Fruit fly (Drosophila melanogaster) whole organism, embryonic: ENCODE measurements around the gene fit.

Experiments used
- Aef1 ChIP-seq: fragments of 200-800 bp; sonication (Bioruptor generic); IDR thresholded peaks from 3 replicates; pipeline ENCODE4 v1.3.6; 2022; ENCODE audit warnings: missing biosample characterization, missing genetic modification characterization
- CG10462 ChIP-seq: fragments of 200-800 bp; sonication (Bioruptor generic); optimal IDR thresholded peaks from 2 replicates; lab custom pipeline; 2016; ENCODE audit warnings: missing biosample characterization, missing genetic modification characterization
- CG11247 ChIP-seq: fragments of 200-800 bp; sonication (Bioruptor generic); IDR thresholded peaks from 2 replicates; pipeline ENCODE4 v1.3.6; 2022; ENCODE audit warnings: missing biosample characterization, missing genetic modification characterization
- CG17186 ChIP-seq: fragments of 200-800 bp; sonication (Bioruptor generic); optimal IDR thresholded peaks from 3 replicates; lab custom pipeline; 2017; ENCODE audit warnings: missing biosample characterization, missing genetic modification reagents, missing genetic modification characterization
- CG17385 ChIP-seq: fragments of 200-800 bp; sonication (Bioruptor generic); optimal IDR thresholded peaks from 3 replicates; lab custom pipeline; 2018; ENCODE audit warnings: missing biosample characterization, mild to moderate bottlenecking, missing genetic modification characterization
- CG2116 ChIP-seq: fragments of 200-800 bp; sonication (Bioruptor generic); optimal IDR thresholded peaks from 3 replicates; lab custom pipeline; 2018; ENCODE audit warnings: missing biosample characterization, mild to moderate bottlenecking, missing genetic modification characterization
- CG3281 ChIP-seq: fragments of 200-800 bp; sonication (Bioruptor generic); optimal IDR thresholded peaks from 3 replicates; lab custom pipeline; 2017; ENCODE audit warnings: missing biosample characterization, mild to moderate bottlenecking, missing genetic modification characterization
- CG34224 ChIP-seq: fragments of 200-800 bp; sonication (Bioruptor generic); IDR thresholded peaks from 3 replicates; pipeline ENCODE4 v1.3.6; 2022; ENCODE audit warnings: missing biosample characterization, missing genetic modification characterization; ENCODE audit not compliant: partially characterized antibody
- CG4328 ChIP-seq: fragments of 200-800 bp; sonication (Bioruptor generic); optimal IDR thresholded peaks from 3 replicates; lab custom pipeline; 2017; ENCODE audit warnings: missing biosample characterization, missing genetic modification reagents, missing genetic modification characterization
- CG8290 ChIP-seq, 3 experiments: fragments of 200-800 bp; sonication (Bioruptor generic); optimal IDR thresholded peaks; 2 replicates each; lab custom pipeline; 2016 to 2019; ENCODE audit warnings: missing biosample characterization in 3 of 3, missing genetic modification characterization in 3 of 3, mild to moderate bottlenecking in 2 of 3, moderate library complexity in 1 of 3
- CG8388 ChIP-seq: fragments of 200-800 bp; sonication (Bioruptor generic); optimal IDR thresholded peaks from 2 replicates; lab custom pipeline; 2019; ENCODE audit warnings: missing biosample characterization, mild to moderate bottlenecking, missing genetic modification characterization, moderate library complexity
- CrebB ChIP-seq: fragments of 200-800 bp; sonication (Bioruptor generic); optimal IDR thresholded peaks from 3 replicates; lab custom pipeline; 2018; ENCODE audit warnings: missing biosample characterization, mild to moderate bottlenecking, missing genetic modification characterization
- D19A ChIP-seq: fragments of 200-800 bp; optimal IDR thresholded peaks from 3 replicates; lab custom pipeline; 2019; ENCODE audit warnings: missing biosample characterization, mild to moderate bottlenecking, missing genetic modification characterization, moderate library complexity
- ERR ChIP-seq: fragments of 200-800 bp; sonication (Bioruptor generic); optimal IDR thresholded peaks from 2 replicates; lab custom pipeline; 2016; ENCODE audit warnings: missing biosample characterization, missing genetic modification characterization
- Hey ChIP-seq: fragments of 200-800 bp; sonication (Bioruptor generic); optimal IDR thresholded peaks from 3 replicates; lab custom pipeline; 2018; ENCODE audit warnings: missing biosample characterization, mild to moderate bottlenecking, missing genetic modification characterization
- Mad ChIP-seq: fragments of 200-800 bp; sonication (Bioruptor generic); optimal IDR thresholded peaks from 2 replicates; lab custom pipeline; 2016; ENCODE audit warnings: missing biosample characterization, missing genetic modification characterization
- Mes4 ChIP-seq: fragments of 200-800 bp; sonication (Bioruptor generic); optimal IDR thresholded peaks from 2 replicates; lab custom pipeline; 2016; ENCODE audit warnings: missing biosample characterization, missing genetic modification characterization
- Mrtf ChIP-seq: fragments of 200-800 bp; sonication (Bioruptor generic); IDR thresholded peaks from 3 replicates; pipeline ENCODE4 v1.3.6; 2022; ENCODE audit warnings: missing biosample characterization, missing genetic modification characterization
- Myb ChIP-seq: fragments of 200-800 bp; sonication (Bioruptor generic); optimal IDR thresholded peaks from 2 replicates; lab custom pipeline; 2016; ENCODE audit warnings: missing biosample characterization, missing genetic modification characterization
- Oli ChIP-seq: fragments of 200-800 bp; sonication (Bioruptor generic); optimal IDR thresholded peaks from 2 replicates; lab custom pipeline; 2018; ENCODE audit warnings: missing biosample characterization, mild to moderate bottlenecking, missing genetic modification characterization, moderate library complexity
- Pdp1 ChIP-seq, 2 experiments: fragments of 200-800 bp; sonication (Bioruptor generic); optimal IDR thresholded peaks; 3 replicates each; lab custom pipeline; 2016; ENCODE audit warnings: missing biosample characterization in 2 of 2, missing genetic modification characterization in 2 of 2, mild to moderate bottlenecking in 1 of 2, moderate library complexity in 1 of 2
- Sox100B ChIP-seq: fragments of 200-800 bp; sonication (Bioruptor generic); optimal IDR thresholded peaks from 3 replicates; lab custom pipeline; 2018; ENCODE audit warnings: missing biosample characterization, mild to moderate bottlenecking, missing genetic modification characterization
- al ChIP-seq: fragments of 200-800 bp; sonication (Bioruptor generic); IDR thresholded peaks from 2 replicates; pipeline ENCODE4 v1.3.6; 2022; ENCODE audit warnings: missing biosample characterization, missing genetic modification characterization
- ash1 ChIP-seq: fragments of 200-800 bp; sonication (Bioruptor generic); optimal IDR thresholded peaks from 2 replicates; lab custom pipeline; 2018; ENCODE audit warnings: missing biosample characterization, mild to moderate bottlenecking, missing genetic modification characterization
- az2 ChIP-seq: fragments of 200-800 bp; sonication (Bioruptor generic); optimal IDR thresholded peaks from 3 replicates; lab custom pipeline; 2016; ENCODE audit warnings: missing biosample characterization, missing genetic modification characterization
- cg ChIP-seq: fragments of 200-800 bp; sonication (Bioruptor generic); optimal IDR thresholded peaks from 3 replicates; lab custom pipeline; 2019; ENCODE audit warnings: missing biosample characterization, mild to moderate bottlenecking, missing genetic modification characterization, moderate library complexity
- chinmo ChIP-seq: fragments of 200-800 bp; sonication (Bioruptor generic); IDR thresholded peaks from 4 replicates; pipeline ENCODE4 v1.3.6; 2022; ENCODE audit warnings: missing biosample characterization, missing genetic modification characterization; ENCODE audit not compliant: partially characterized antibody
- chm ChIP-seq: fragments of 200-800 bp; sonication (Bioruptor generic); IDR thresholded peaks from 2 replicates; pipeline ENCODE4 v1.3.6; 2022; ENCODE audit warnings: missing biosample characterization, missing genetic modification characterization
- da ChIP-seq: fragments of 200-800 bp; sonication (Bioruptor generic); optimal IDR thresholded peaks from 2 replicates; lab custom pipeline; 2016; ENCODE audit warnings: missing biosample characterization, missing genetic modification characterization
- dm ChIP-seq: fragments of 200-800 bp; sonication (Bioruptor generic); optimal IDR thresholded peaks from 3 replicates; lab custom pipeline; 2016; ENCODE audit warnings: missing biosample characterization, missing genetic modification characterization
- eve ChIP-seq, 2 experiments: fragments of >200 bp; optimal IDR thresholded peaks; 2 replicates each; lab custom pipeline; 2017; ENCODE audit warnings: missing biosample characterization in 2 of 2, missing genetic modification characterization in 2 of 2
- ewg ChIP-seq: fragments of 200-800 bp; sonication (Bioruptor generic); optimal IDR thresholded peaks from 3 replicates; lab custom pipeline; 2017; ENCODE audit warnings: mild to moderate bottlenecking, missing biosample characterization, missing genetic modification reagents, missing genetic modification characterization
- exex ChIP-seq: fragments of 200-800 bp; sonication (Bioruptor generic); optimal IDR thresholded peaks from 4 replicates; lab custom pipeline; 2018; ENCODE audit warnings: missing biosample characterization, mild to moderate bottlenecking, missing genetic modification characterization, moderate library complexity
- fu2 ChIP-seq: fragments of 200-800 bp; sonication (Bioruptor generic); optimal IDR thresholded peaks from 2 replicates; lab custom pipeline; 2016; ENCODE audit warnings: missing biosample characterization, missing genetic modification characterization
- her ChIP-seq: fragments of 200-800 bp; sonication (Bioruptor generic); optimal IDR thresholded peaks from 2 replicates; lab custom pipeline; 2016; ENCODE audit warnings: missing biosample characterization, missing genetic modification characterization
- ken ChIP-seq: fragments of 200-800 bp; sonication (Bioruptor generic); IDR thresholded peaks from 3 replicates; pipeline ENCODE4 v1.3.6; 2022; ENCODE audit warnings: missing biosample characterization, missing genetic modification characterization
- klu ChIP-seq: fragments of 200-800 bp; sonication (Bioruptor generic); IDR thresholded peaks from 2 replicates; pipeline ENCODE4 v1.3.6; 2022; ENCODE audit warnings: missing biosample characterization, missing genetic modification characterization
- knrl ChIP-seq: fragments of 200-800 bp; sonication (Bioruptor generic); IDR thresholded peaks from 3 replicates; pipeline ENCODE4 v1.3.6; 2022; ENCODE audit warnings: missing biosample characterization, missing genetic modification characterization; ENCODE audit not compliant: partially characterized antibody
- org-1 ChIP-seq: fragments of 200-800 bp; sonication (Bioruptor generic); optimal IDR thresholded peaks from 2 replicates; lab custom pipeline; 2017; ENCODE audit warnings: missing biosample characterization, missing genetic modification characterization
- pho ChIP-seq: fragments of 200-800 bp; sonication (Bioruptor generic); optimal IDR thresholded peaks from 2 replicates; lab custom pipeline; 2016; ENCODE audit warnings: missing biosample characterization, missing genetic modification characterization
- sim ChIP-seq: fragments of 200-800 bp; sonication (Bioruptor generic); IDR thresholded peaks from 2 replicates; pipeline ENCODE4 v1.3.6; 2022; ENCODE audit warnings: missing biosample characterization, missing genetic modification characterization
- slp2 ChIP-seq: fragments of 200-800 bp; sonication (Bioruptor generic); optimal IDR thresholded peaks from 2 replicates; lab custom pipeline; 2016; ENCODE audit warnings: missing biosample characterization, missing genetic modification characterization
- sna ChIP-seq: fragments of 200-800 bp; sonication (Bioruptor generic); IDR thresholded peaks from 2 replicates; pipeline ENCODE4 v1.3.6; 2022; ENCODE audit warnings: missing biosample characterization, missing genetic modification characterization; ENCODE audit not compliant: partially characterized antibody
- sqz ChIP-seq: fragments of 200-800 bp; sonication (Bioruptor generic); optimal IDR thresholded peaks from 3 replicates; lab custom pipeline; 2018; ENCODE audit warnings: missing biosample characterization, mild to moderate bottlenecking, missing genetic modification characterization
- stwl ChIP-seq: fragments of 200-800 bp; sonication (Bioruptor generic); optimal IDR thresholded peaks from 3 replicates; lab custom pipeline; 2018; ENCODE audit warnings: missing biosample characterization, mild to moderate bottlenecking, missing genetic modification characterization, moderate library complexity
- z ChIP-seq: fragments of 200-800 bp; sonication (Bioruptor generic); IDR thresholded peaks from 3 replicates; pipeline ENCODE4 v1.3.6; 2022; ENCODE audit warnings: missing biosample characterization, missing genetic modification characterization
- zf30C ChIP-seq: fragments of 200-800 bp; sonication (Bioruptor generic); optimal IDR thresholded peaks from 3 replicates; lab custom pipeline; 2018; ENCODE audit warnings: missing biosample characterization, mild to moderate bottlenecking, missing genetic modification characterization

fit gene

DNA sequence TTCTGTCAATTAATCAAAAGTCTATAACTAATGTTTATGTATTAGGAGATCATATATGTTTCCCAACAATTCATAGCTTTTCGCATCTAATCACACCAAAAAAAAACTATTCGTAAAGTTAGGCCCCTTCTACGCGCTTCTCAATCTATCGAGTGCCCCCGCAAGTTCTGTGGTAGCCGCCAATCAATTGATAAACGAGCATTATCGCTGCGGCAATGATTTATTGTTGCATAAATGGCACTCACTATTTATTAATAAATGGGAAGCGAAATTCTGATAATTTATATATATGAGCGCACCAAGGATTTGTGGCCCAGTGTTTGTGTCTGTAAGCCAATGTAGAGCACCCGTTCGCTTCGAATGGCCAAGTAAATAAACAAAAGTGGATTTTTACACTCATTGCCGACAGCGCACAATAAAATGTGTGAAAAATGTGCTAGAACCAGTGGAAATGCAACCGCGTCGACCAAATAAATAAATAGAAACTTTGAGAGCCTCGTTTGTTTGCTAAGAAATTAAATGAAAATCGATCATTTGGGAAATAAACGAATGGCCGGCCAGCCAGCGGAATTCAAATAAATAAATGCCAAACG, 12.8 kb downstream of the fit start (continued):
- TF ChIP-seq knrl (GFP tag; lab: Robert Waterston, UW) = no peak
- TF ChIP-seq chinmo = 0 out of 4 replicates have a peak, but pooled peaks have one; percentile 31
- no peak for TF ChIP-seq pho (GFP tag; lab: Kevin White, UChicago)
- TF ChIP-seq chm (GFP tag; lab: Robert Waterston, UW) = no peak
- no peak for TF ChIP-seq Mrtf (GFP tag; lab: Robert Waterston, UW)
- TF ChIP-seq Myb (GFP tag; lab: Kevin White, UChicago) = no peak
- TF ChIP-seq slp2 (GFP tag; lab: Kevin White, UChicago) = no peak
- TF ChIP-seq org-1 = no peak
- peak; percentile 9 for TF ChIP-seq CG17385 (GFP tag; lab: Kevin White, UChicago)
- peak in 1 of 2 experiments; percentile 76 for TF ChIP-seq Pdp1 (GFP tag; optimal IDR thresholded peaks at IDR 0.05; lab: Kevin White, UChicago)
- TF ChIP-seq fu2 (GFP tag; lab: Kevin White, UChicago) = no peak

- TF ChIP-seq z (GFP tag; lab: Robert Waterston, UW) (peak; percentile 72; the same call in 2 of the 3 replicates), ash1 (peak; percentile 88), sna (GFP tag; lab: Robert Waterston, UW) (no peak), CrebB (peak; percentile 97), Oli (tag; lab: Kevin White, UChicago) (peak; percentile 96), exex (tag; lab: Kevin White, UChicago) (peak; percentile 85), al (peak; percentile 96), D19A (tag; lab: Kevin White, UChicago) (peak; percentile 94), CG4328 (GFP tag; lab: Kevin White, UChicago) (peak; percentile 95), stwl (tag; lab: Kevin White, UChicago) (peak; percentile 43), ken (GFP tag; lab: Robert Waterston, UW) (peak; percentile 95), zf30C (peak; percentile 93), Hey (tag; lab: Kevin White, UChicago) (peak; percentile 89), ewg (GFP tag; lab: Kevin White, UChicago) (peak; percentile 90), ERR (GFP tag; lab: Kevin White, UChicago) (peak; percentile 97), az2 (GFP tag; lab: Kevin White, UChicago) (peak; percentile 97), dm (GFP tag; lab: Kevin White, UChicago) (peak; percentile 91), cg (GFP tag; lab: Kevin White, UChicago) (no peak), CG3281 (GFP tag; lab: Kevin White, UChicago) (peak; percentile 98), CG10462 (GFP tag; lab: Kevin White, UChicago) (peak; percentile 94), her (GFP tag; lab: Kevin White, UChicago) (peak; percentile 96), CG34224 (GFP tag; lab: Robert Waterston, UW) (no peak), Aef1 (GFP tag; lab: Robert Waterston, UW) (peak; percentile 97), CG17186 (GFP tag; lab: Kevin White, UChicago) (peak; percentile 75), eve (GFP tag; optimal IDR thresholded peaks at IDR 0.05; lab: Kevin White, UChicago) (peak; percentile 73 to 97), sqz (GFP tag; lab: Kevin White, UChicago) (peak; percentile 92), CG8290 (GFP tag; optimal IDR thresholded peaks at IDR 0.05; lab: Kevin White, UChicago) (peak; percentile 93), CG8290 (tag; optimal IDR thresholded peaks at IDR 0.05; lab: Kevin White, UChicago) (peak; percentile 71 to 99), CG2116 (GFP tag; lab: Kevin White, UChicago) (peak; percentile 75), Sox100B (GFP tag; lab: Kevin White, UChicago) (peak; percentile 93), Mad (peak; percentile 94), Mes4 (GFP tag; lab: Kevin White, UChicago) (peak; percentile 94), CG8388 (GFP tag; lab: Kevin White, UChicago) (peak; percentile 93), CG11247 (GFP tag; lab: Robert Waterston, UW) (peak; percentile 98), klu (GFP tag; lab: Robert Waterston, UW) (peak; percentile 95), da (GFP tag; lab: Kevin White, UChicago) (peak; percentile 93), sim (GFP tag; lab: Robert Waterston, UW) (peak; percentile 94)
These were observed 13.9 kb downstream of the fit start, which contains the start of gene CG31431 for dm6 chr3R:21870158-21870971. CG31431 (plus strand) TSS chr3R:21870681.
